Fruit fly (Drosophila melanogaster) whole organism, embryonic: Measurements from ENCODE around the gene CG15461.

ENCODE experiments used
- CG10321 ChIP-seq: fragments of 200-800 bp; sonication (Bioruptor generic); IDR thresholded peaks from 2 replicates; pipeline ENCODE4 v1.3.6; 2022; ENCODE audit warnings: missing biosample characterization, missing genetic modification characterization
- CG11456 ChIP-seq: fragments of 200-800 bp; sonication (Bioruptor generic); IDR thresholded peaks from 3 replicates; pipeline ENCODE4 v1.3.6; 2022; ENCODE audit warnings: missing biosample characterization, missing genetic modification characterization
- CG11696 ChIP-seq: fragments of 200-800 bp; sonication (Bioruptor generic); IDR thresholded peaks from 2 replicates; pipeline ENCODE4 v1.3.6; 2022; ENCODE audit warnings: missing biosample characterization, missing genetic modification characterization
- CG12299 ChIP-seq: fragments of 200-800 bp; sonication (Bioruptor generic); optimal IDR thresholded peaks from 2 replicates; lab custom pipeline; 2018; ENCODE audit warnings: missing biosample characterization, mild to moderate bottlenecking, missing genetic modification characterization
- CG12744 ChIP-seq: fragments of 200-800 bp; sonication (Bioruptor generic); optimal IDR thresholded peaks from 2 replicates; lab custom pipeline; 2016; ENCODE audit warnings: missing biosample characterization, missing genetic modification characterization
- CG13287 ChIP-seq: fragments of 200-800 bp; sonication (Bioruptor generic); IDR thresholded peaks from 2 replicates; pipeline ENCODE4 v1.3.6; 2022; ENCODE audit warnings: missing biosample characterization, missing genetic modification characterization; ENCODE audit not compliant: partially characterized antibody
- CG15514 ChIP-seq: fragments of 200-800 bp; sonication (Bioruptor generic); optimal IDR thresholded peaks from 3 replicates; lab custom pipeline; 2017; ENCODE audit warnings: missing biosample characterization, missing genetic modification characterization, mild to moderate bottlenecking, moderate library complexity, missing genetic modification reagents
- CG16813 ChIP-seq: fragments of 200-800 bp; sonication (Bioruptor generic); IDR thresholded peaks from 3 replicates; pipeline ENCODE4 v1.3.6; 2022; ENCODE audit warnings: missing biosample characterization, missing genetic modification characterization; ENCODE audit not compliant: partially characterized antibody
- CG18011 ChIP-seq: fragments of 200-800 bp; sonication (Bioruptor generic); optimal IDR thresholded peaks from 2 replicates; lab custom pipeline; 2017; ENCODE audit warnings: missing biosample characterization, missing genetic modification characterization, mild to moderate bottlenecking, moderate library complexity, missing genotype
- CG2678 ChIP-seq: fragments of 200-800 bp; sonication (Bioruptor generic); optimal IDR thresholded peaks from 3 replicates; lab custom pipeline; 2019; ENCODE audit warnings: missing biosample characterization, mild to moderate bottlenecking, missing genetic modification characterization, moderate library complexity
- CG32532 ChIP-seq: fragments of 200-800 bp; sonication (Bioruptor generic); IDR thresholded peaks from 2 replicates; pipeline ENCODE4 v1.3.6; 2022; ENCODE audit warnings: missing biosample characterization, missing genetic modification characterization
- CG34376 ChIP-seq: fragments of 200-800 bp; sonication (Bioruptor generic); optimal IDR thresholded peaks from 2 replicates; lab custom pipeline; 2018; ENCODE audit warnings: missing biosample characterization, mild to moderate bottlenecking, missing genetic modification characterization
- CG6683 ChIP-seq: fragments of 200-800 bp; sonication (Bioruptor generic); optimal IDR thresholded peaks from 2 replicates; lab custom pipeline; 2017; ENCODE audit warnings: missing biosample characterization, mild to moderate bottlenecking, missing genetic modification characterization, missing genetic modification reagents
- CG9437 ChIP-seq: fragments of 200-800 bp; sonication (Bioruptor generic); optimal IDR thresholded peaks from 2 replicates; lab custom pipeline; 2018; ENCODE audit warnings: missing biosample characterization, mild to moderate bottlenecking, missing genetic modification characterization
- Drgx ChIP-seq: fragments of 200-800 bp; sonication (Bioruptor generic); IDR thresholded peaks from 2 replicates; pipeline ENCODE4 v1.3.6; 2022; ENCODE audit warnings: missing biosample characterization, missing genetic modification characterization
- Fer1 ChIP-seq: fragments of 200-800 bp; sonication (Bioruptor generic); optimal IDR thresholded peaks from 2 replicates; lab custom pipeline; 2017; ENCODE audit warnings: missing biosample characterization, mild to moderate bottlenecking, missing genetic modification characterization
- Lim3 ChIP-seq: fragments of 200-800 bp; sonication (Bioruptor generic); IDR thresholded peaks from 2 replicates; pipeline ENCODE4 v1.3.6; 2022; ENCODE audit warnings: missing biosample characterization, missing genetic modification characterization
- Med ChIP-seq: fragments of 200-800 bp; sonication (Bioruptor generic); peaks from one replicate; lab custom pipeline; 2016; ENCODE audit warnings: missing biosample characterization, missing genetic modification characterization, mild to moderate bottlenecking, inconsistent platforms, moderate library complexity
- Myb ChIP-seq: fragments of 200-800 bp; sonication (Bioruptor generic); optimal IDR thresholded peaks from 2 replicates; lab custom pipeline; 2016; ENCODE audit warnings: missing biosample characterization, missing genetic modification characterization
- Pdp1 ChIP-seq, 2 experiments: fragments of 200-800 bp; sonication (Bioruptor generic); optimal IDR thresholded peaks; 3 replicates each; lab custom pipeline; 2016; ENCODE audit warnings: missing biosample characterization in 2 of 2, missing genetic modification characterization in 2 of 2, mild to moderate bottlenecking in 1 of 2, moderate library complexity in 1 of 2
- Trl ChIP-seq, 3 experiments: fragments of >200 bp in 2 of 3; fragments of 200-800 bp in 1 of 3; sonication (Bioruptor generic) in 1 of 3; optimal IDR thresholded peaks; 2 replicates in 1 of 3; 3 replicates in 2 of 3; lab custom pipeline; 2016 to 2017; ENCODE audit warnings: missing biosample characterization in 1 of 3, missing genetic modification characterization in 1 of 3
- bbx ChIP-seq: fragments of 200-800 bp; sonication (Bioruptor generic); IDR thresholded peaks from 2 replicates; pipeline ENCODE4 v1.3.6; 2022; ENCODE audit warnings: missing biosample characterization, missing genetic modification characterization; ENCODE audit not compliant: partially characterized antibody
- chinmo ChIP-seq: fragments of 200-800 bp; sonication (Bioruptor generic); IDR thresholded peaks from 4 replicates; pipeline ENCODE4 v1.3.6; 2022; ENCODE audit warnings: missing biosample characterization, missing genetic modification characterization; ENCODE audit not compliant: partially characterized antibody
- crp ChIP-seq, 2 experiments: fragments of 200-800 bp; sonication (Bioruptor generic); optimal IDR thresholded peaks; 2 replicates in 1 of 2; 3 replicates in 1 of 2; lab custom pipeline; 2017; ENCODE audit warnings: missing biosample characterization in 2 of 2, missing genetic modification characterization in 2 of 2, mild to moderate bottlenecking in 1 of 2, moderate library complexity in 1 of 2
- fd102C ChIP-seq: fragments of 200-800 bp; sonication (Bioruptor generic); optimal IDR thresholded peaks from 2 replicates; lab custom pipeline; 2018; ENCODE audit warnings: missing biosample characterization, mild to moderate bottlenecking, missing genetic modification characterization, moderate library complexity
- gfzf ChIP-seq: fragments of 200-800 bp; sonication (Bioruptor generic); optimal IDR thresholded peaks from 2 replicates; lab custom pipeline; 2016; ENCODE audit warnings: missing biosample characterization, mild to moderate bottlenecking, missing genetic modification characterization, moderate library complexity
- grn ChIP-seq: fragments of 200-800 bp; sonication (Bioruptor generic); optimal IDR thresholded peaks from 3 replicates; lab custom pipeline; 2017; ENCODE audit warnings: missing biosample characterization, missing genetic modification characterization
- hb ChIP-seq: fragments of 200-800 bp; sonication (Bioruptor generic); IDR thresholded peaks from 3 replicates; pipeline ENCODE4 v1.3.6; 2022; ENCODE audit warnings: missing biosample characterization, missing genetic modification characterization; ENCODE audit not compliant: partially characterized antibody
- hbn ChIP-seq: fragments of 200-800 bp; sonication (Bioruptor generic); IDR thresholded peaks from 2 replicates; pipeline ENCODE4 v1.3.6; 2022; ENCODE audit warnings: missing biosample characterization, missing genetic modification characterization; ENCODE audit not compliant: partially characterized antibody
- luna ChIP-seq: fragments of 200-800 bp; sonication (Bioruptor generic); optimal IDR thresholded peaks from 2 replicates; lab custom pipeline; 2016; ENCODE audit warnings: missing biosample characterization, missing genetic modification characterization
- mld ChIP-seq: fragments of 200-800 bp; sonication (Bioruptor generic); IDR thresholded peaks from 3 replicates; pipeline ENCODE4 v1.3.6; 2022; ENCODE audit warnings: missing biosample characterization, missing genetic modification characterization; ENCODE audit not compliant: partially characterized antibody
- nom ChIP-seq: fragments of 200-800 bp; sonication (Bioruptor generic); optimal IDR thresholded peaks from 2 replicates; lab custom pipeline; 2017; ENCODE audit warnings: missing biosample characterization, missing genetic modification characterization, mild to moderate bottlenecking, moderate library complexity, missing genetic modification reagents
- psq ChIP-seq: fragments of 200-800 bp; sonication (Bioruptor generic); optimal IDR thresholded peaks from 2 replicates; lab custom pipeline; 2017; ENCODE audit warnings: missing biosample characterization, missing genetic modification characterization
- pzg ChIP-seq: fragments of 200-800 bp; sonication (Bioruptor generic); optimal IDR thresholded peaks from 3 replicates; lab custom pipeline; 2018; ENCODE audit warnings: missing biosample characterization, mild to moderate bottlenecking, missing genetic modification characterization, moderate library complexity
- sens ChIP-seq: fragments of 200-800 bp; sonication (Bioruptor generic); peaks from one replicate; lab custom pipeline; 2016; ENCODE audit warnings: missing biosample characterization, missing genetic modification characterization
- sug ChIP-seq: fragments of 200-800 bp; optimal IDR thresholded peaks from 2 replicates; lab custom pipeline; 2019; ENCODE audit warnings: missing biosample characterization, mild to moderate bottlenecking, missing genetic modification characterization, moderate library complexity
- tgo ChIP-seq: fragments of 200-800 bp; sonication (Bioruptor generic); IDR thresholded peaks from 3 replicates; pipeline ENCODE4 v1.3.6; 2022; ENCODE audit warnings: missing biosample characterization, missing genetic modification characterization
- ttk ChIP-seq: fragments of 200-800 bp; sonication (Bioruptor generic); IDR thresholded peaks from 2 replicates; pipeline ENCODE4 v2.1.2; 2022; ENCODE audit warnings: missing biosample characterization, missing genetic modification characterization
- vnd ChIP-seq: fragments of 200-800 bp; sonication (Bioruptor generic); IDR thresholded peaks from 3 replicates; pipeline ENCODE4 v1.3.6; 2022; ENCODE audit warnings: missing biosample characterization, missing genetic modification characterization; ENCODE audit not compliant: partially characterized antibody
- zfh1 ChIP-seq: fragments of 200-800 bp; sonication (Bioruptor generic); IDR thresholded peaks from 3 replicates; pipeline ENCODE4 v1.3.6; 2022; ENCODE audit warnings: missing biosample characterization, missing genetic modification characterization

CG15461 gene

DNA sequence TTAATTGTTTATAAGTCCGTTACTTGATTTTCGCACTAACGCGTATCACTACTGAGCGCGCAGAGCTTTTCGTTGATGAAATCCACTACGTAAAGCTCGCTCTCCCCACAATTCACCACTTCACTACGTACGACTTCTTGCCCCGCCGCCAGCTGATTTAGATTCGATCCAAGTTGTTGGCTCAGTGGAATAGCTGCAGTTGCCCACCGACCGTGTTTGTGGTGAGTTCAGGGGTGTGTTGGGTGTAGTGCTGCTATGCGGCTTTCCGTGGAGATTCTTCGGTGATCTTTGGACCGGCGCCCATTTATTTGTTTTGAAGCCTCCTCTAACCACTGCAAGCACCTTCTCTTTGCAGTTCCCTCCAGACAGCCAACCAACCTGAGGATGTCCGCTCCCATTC, 17.8 kb upstream of the CG15461 start:
- TF ChIP-seq pzg (GFP tag; lab: Kevin White, UChicago): peak; percentile 6
- TF ChIP-seq CG13287 (GFP tag; lab: Robert Waterston, UW): peak; percentile 23; the same call in 1 of the 2 replicates
- no peak; the same call in 1 of the 2 replicates for TF ChIP-seq CG32532 (GFP tag; lab: Robert Waterston, UW)
- peak; percentile 31 for TF ChIP-seq gfzf
- TF ChIP-seq sens (GFP tag; lab: Kevin White, UChicago): peak; percentile 29
- no peak for TF ChIP-seq CG6683 (GFP tag; lab: Kevin White, UChicago)
- TF ChIP-seq Myb: peak; percentile 17
- peak; percentile 88 for TF ChIP-seq nom (GFP tag; lab: Kevin White, UChicago)
- TF ChIP-seq CG12744 (GFP tag; lab: Kevin White, UChicago): no peak
- no peak for TF ChIP-seq hbn
- peak in 1 of 2 experiments; percentile 48 for TF ChIP-seq crp (GFP tag; optimal IDR thresholded peaks at IDR 0.05; lab: Kevin White, UChicago)
- no peak for TF ChIP-seq CG2678 (tag; lab: Kevin White, UChicago)
- TF ChIP-seq CG11456 (GFP tag; lab: Robert Waterston, UW): no peak
- TF ChIP-seq tgo (GFP tag; lab: Robert Waterston, UW): no peak
- no peak for TF ChIP-seq hb
- peak; percentile 40 for TF ChIP-seq CG34376
- peak; percentile 64; the same call in 1 of the 4 replicates for TF ChIP-seq chinmo (GFP tag; lab: Robert Waterston, UW)
- TF ChIP-seq zfh1 (GFP tag; lab: Robert Waterston, UW): no peak
- no peak for TF ChIP-seq grn (GFP tag; lab: Kevin White, UChicago)
- no peak for TF ChIP-seq luna
- no peak for TF ChIP-seq Lim3 (GFP tag; lab: Robert Waterston, UW)
- TF ChIP-seq psq (GFP tag; lab: Kevin White, UChicago): no peak
- no peak for TF ChIP-seq CG15514 (GFP tag; lab: Kevin White, UChicago)
- no peak for TF ChIP-seq ttk (GFP tag; lab: Robert Waterston, UW)
- TF ChIP-seq Drgx (GFP tag; lab: Robert Waterston, UW): peak; percentile 71
- TF ChIP-seq sug: peak; percentile 1
- no peak for TF ChIP-seq CG16813 (GFP tag; lab: Robert Waterston, UW)
- TF ChIP-seq vnd (GFP tag; lab: Robert Waterston, UW): no peak
- no peak for TF ChIP-seq CG11696 (GFP tag; lab: Robert Waterston, UW)
- peak; percentile 89 for TF ChIP-seq CG9437 (GFP tag; lab: Kevin White, UChicago)
- peak; percentile 70 for TF ChIP-seq Med (GFP tag; lab: Kevin White, UChicago)
- TF ChIP-seq fd102C (GFP tag; lab: Kevin White, UChicago): no peak
- no peak for TF ChIP-seq mld
- TF ChIP-seq bbx (GFP tag; lab: Robert Waterston, UW): 0 out of 2 replicates have a peak, but pooled peaks have one; percentile 34
- TF ChIP-seq Trl (optimal IDR thresholded peaks at IDR 0.05; lab: Kevin White, UChicago): peak in 1 of 2 experiments; percentile 13
- no peak for TF ChIP-seq Trl (GFP tag; optimal IDR thresholded peaks at IDR 0.05; lab: Kevin White, UChicago)
- TF ChIP-seq CG18011 (GFP tag; lab: Kevin White, UChicago): no peak
- TF ChIP-seq, all 482 proteins: peak for 15

DNA sequence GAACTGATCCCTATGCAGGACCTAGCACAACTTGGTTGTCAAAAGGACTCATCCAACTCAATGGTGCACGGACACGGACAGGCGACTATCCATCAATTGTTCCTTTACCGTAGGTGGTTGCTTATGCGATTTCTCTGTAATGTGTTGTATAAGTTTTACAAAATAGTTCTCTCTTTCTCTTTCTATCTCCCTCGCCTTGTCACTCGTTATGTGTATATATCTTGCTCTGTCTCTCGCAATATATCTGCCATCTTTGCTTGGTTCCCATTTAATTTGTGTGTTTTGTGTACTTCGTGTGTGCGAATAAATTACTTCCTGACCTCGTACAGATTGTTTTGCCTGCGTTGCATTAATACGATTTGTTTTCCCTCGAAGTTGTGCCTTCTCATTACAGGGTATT, 15.3 kb upstream of the CG15461 start:
- TF ChIP-seq CG10321 (GFP tag; lab: Robert Waterston, UW): peak; percentile 78
- peak in 1 of 2 experiments; percentile 91 for TF ChIP-seq Pdp1 (GFP tag; optimal IDR thresholded peaks at IDR 0.05; lab: Kevin White, UChicago)
- TF ChIP-seq Fer1 (GFP tag; lab: Kevin White, UChicago): no peak
- no peak for TF ChIP-seq CG12299 (tag; lab: Kevin White, UChicago)
- TF ChIP-seq, all 482 proteins: peak for 2
